Fruit fly (Drosophila melanogaster): ENCODE results near the gene CG3625.

DNA sequence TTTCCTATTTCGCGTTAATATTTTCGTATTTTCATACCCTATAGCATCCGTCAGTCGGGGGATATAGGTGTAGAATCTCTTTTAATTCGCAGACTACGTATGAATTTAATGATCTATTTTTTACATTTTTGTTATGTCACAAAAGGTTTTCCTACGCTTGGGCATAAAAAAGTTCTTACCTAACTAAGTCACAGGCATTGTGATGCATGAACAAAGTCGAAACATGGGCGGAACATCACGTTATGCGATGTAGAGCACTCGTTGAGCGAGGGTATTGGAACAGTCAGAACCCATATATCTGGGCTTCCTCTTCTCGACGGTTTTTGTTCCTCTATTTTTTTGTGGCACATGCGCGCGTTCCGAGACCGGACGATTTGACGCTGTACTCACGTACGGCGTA lies 17.6 kb upstream of the CG3625 start:
- TF ChIP-seq Sin3A (optimal IDR thresholded peaks at IDR 0.05) (no peak), ttk (optimal IDR thresholded peaks at IDR 0.05) (no peak), Myc (optimal IDR thresholded peaks at IDR 0.05) (no peak)
